Worm (Caenorhabditis elegans) whole organism, L4 larva: Measurements from ENCODE around the gene nprl-3.

Experiments used
- D1046.2 ChIP-seq: fragments of 200-800 bp; sonication (Bioruptor generic); IDR thresholded peaks from 2 replicates; pipeline ENCODE4 v1.3.6; 2022; ENCODE audit warnings: missing genetic modification characterization, missing compliant biosample characterization
- F26F4.8 ChIP-seq: fragments of 200-800 bp; sonication (Bioruptor generic); conservative IDR thresholded peaks from 2 replicates; pipeline ENCODE4 v1.3.6; 2022; ENCODE audit warnings: missing genetic modification characterization, missing compliant biosample characterization
- F37D6.2 ChIP-seq: sonication (generic microtip); optimal IDR thresholded peaks from 2 replicates; lab custom pipeline; 2016; ENCODE audit warnings: mild to moderate bottlenecking, missing genetic modification characterization, missing compliant biosample characterization
- T20F7.1 ChIP-seq: fragments of 200-800 bp; sonication (Bioruptor generic); optimal IDR thresholded peaks from 2 replicates; lab custom pipeline; 2018; ENCODE audit warnings: mild to moderate bottlenecking, missing genetic modification characterization, missing compliant biosample characterization
- T26A8.4 ChIP-seq: fragments of 200-800 bp; sonication (Bioruptor generic); IDR thresholded peaks from 2 replicates; pipeline ENCODE4 v1.3.6; 2022; ENCODE audit warnings: missing genetic modification characterization, missing compliant biosample characterization
- Y75B8A.6 ChIP-seq: fragments of 200-800 bp; sonication (Bioruptor generic); IDR thresholded peaks from 2 replicates; pipeline ENCODE4 v1.3.6; 2022; ENCODE audit warnings: missing genetic modification reagents, missing genetic modification characterization, missing compliant biosample characterization
- aha-1 ChIP-seq: fragments of 150-350 bp; peaks from one replicate; lab custom pipeline; 2014; ENCODE audit warnings: missing biosample characterization, missing genetic modification characterization
- ama-1 ChIP-seq: fragments of 150-350 bp; optimal IDR thresholded peaks from 2 replicates; lab custom pipeline; 2014; ENCODE audit warnings: inconsistent platforms, mixed read lengths
- ceh-28 ChIP-seq: fragments of 150-350 bp; optimal IDR thresholded peaks from 2 replicates; lab custom pipeline; 2014; ENCODE audit warnings: missing biosample characterization, missing genetic modification reagents, missing genetic modification characterization
- ceh-82 ChIP-seq: sonication (generic microtip); optimal IDR thresholded peaks from 2 replicates; lab custom pipeline; 2017; ENCODE audit warnings: missing biosample characterization, missing genetic modification characterization
- ces-1 ChIP-seq: fragments of 150-350 bp; sonication (generic microtip); optimal IDR thresholded peaks from 4 replicates; lab custom pipeline; 2014; ENCODE audit warnings: missing biosample characterization, missing genetic modification reagents, missing genetic modification characterization
- ctbp-1 ChIP-seq: fragments of 200-800 bp; sonication (Bioruptor generic); IDR thresholded peaks from 2 replicates; pipeline ENCODE4 v1.3.6; 2022; ENCODE audit warnings: missing genetic modification reagents, missing genetic modification characterization, missing compliant biosample characterization
- daf-16 ChIP-seq, 3 experiments: sonication (generic microtip); optimal IDR thresholded peaks; 2 replicates each; lab custom pipeline; 2016 to 2017; ENCODE audit warnings: missing genetic modification characterization in 3 of 3, missing genetic modification reagents in 3 of 3, mild to moderate bottlenecking in 2 of 3, missing compliant biosample characterization in 2 of 3, missing biosample characterization in 1 of 3, moderate library complexity in 1 of 3
- dmd-6 ChIP-seq: fragments of 200-800 bp; sonication (Bioruptor generic); IDR thresholded peaks from 2 replicates; pipeline ENCODE4 v1.3.6; 2022; ENCODE audit warnings: missing genetic modification reagents, missing genetic modification characterization, missing compliant biosample characterization
- dpl-1 ChIP-seq: fragments of 150-350 bp; optimal IDR thresholded peaks from 2 replicates; lab custom pipeline; 2014; ENCODE audit warnings: missing biosample characterization, missing genetic modification reagents, missing genetic modification characterization
- fos-1 ChIP-seq: fragments of 150-350 bp; optimal IDR thresholded peaks from 2 replicates; lab custom pipeline; 2014; ENCODE audit warnings: missing biosample characterization, missing genetic modification characterization
- gei-8 ChIP-seq: fragments of 200-800 bp; sonication (Bioruptor generic); optimal IDR thresholded peaks from 2 replicates; lab custom pipeline; 2018; ENCODE audit warnings: mild to moderate bottlenecking, missing genetic modification characterization, missing compliant biosample characterization
- hlh-11 ChIP-seq: fragments of 200-800 bp; sonication (Bioruptor generic); optimal IDR thresholded peaks from 2 replicates; lab custom pipeline; 2018; ENCODE audit warnings: mild to moderate bottlenecking, missing genetic modification characterization, missing compliant biosample characterization
- hlh-30 ChIP-seq: sonication (generic microtip); optimal IDR thresholded peaks from 2 replicates; lab custom pipeline; 2017; ENCODE audit warnings: antibody characterized with exemption, mild to moderate bottlenecking, missing genetic modification characterization, missing compliant biosample characterization; ENCODE audit not compliant: insufficient read depth
- lin-1 ChIP-seq: fragments of 200-800 bp; sonication (Bioruptor generic); IDR thresholded peaks from 2 replicates; pipeline ENCODE4 v1.3.6; 2022; ENCODE audit warnings: missing genetic modification reagents, missing genetic modification characterization, missing compliant biosample characterization
- lin-13 ChIP-seq: fragments of 150-350 bp; optimal IDR thresholded peaks from 2 replicates; lab custom pipeline; 2014; ENCODE audit warnings: missing biosample characterization, missing genetic modification reagents, missing genetic modification characterization
- lin-38 ChIP-seq: fragments of 200-800 bp; sonication (Bioruptor generic); IDR thresholded peaks from 2 replicates; pipeline ENCODE4 v1.3.6; 2022; ENCODE audit warnings: missing genetic modification reagents, missing genetic modification characterization, missing compliant biosample characterization
- lir-3 ChIP-seq: sonication (generic microtip); optimal IDR thresholded peaks from 2 replicates; lab custom pipeline; 2016; ENCODE audit warnings: mild to moderate bottlenecking, missing genetic modification characterization, missing compliant biosample characterization
- madf-5 ChIP-seq, 2 experiments: fragments of 200-800 bp; sonication (Bioruptor generic); IDR thresholded peaks; 2 replicates each; pipeline ENCODE4 v1.3.6; 2022; ENCODE audit warnings: missing compliant biosample characterization in 2 of 2, missing genetic modification characterization in 2 of 2
- mdl-1 ChIP-seq, 2 experiments: fragments of 150-350 bp in 1 of 2; sonication (generic microtip) in 1 of 2; optimal IDR thresholded peaks; 2 replicates each; lab custom pipeline; 2014 to 2017; ENCODE audit warnings: missing biosample characterization in 2 of 2, missing genetic modification characterization in 2 of 2
- mdt-29 ChIP-seq: fragments of 200-800 bp; sonication (Bioruptor generic); IDR thresholded peaks from 2 replicates; pipeline ENCODE4 v1.3.6; 2022; ENCODE audit warnings: missing genetic modification reagents, missing genetic modification characterization, missing compliant biosample characterization
- mep-1 ChIP-seq: fragments of 150-350 bp; sonication (generic microtip); optimal IDR thresholded peaks from 3 replicates; lab custom pipeline; 2014; ENCODE audit warnings: missing biosample characterization, missing genetic modification characterization
- mes-2 ChIP-seq: sonication (generic microtip); optimal IDR thresholded peaks from 2 replicates; lab custom pipeline; 2016; ENCODE audit warnings: missing genotype, mild to moderate bottlenecking, missing genetic modification characterization, missing compliant biosample characterization; ENCODE audit not compliant: poor library complexity, severe bottlenecking
- nhr-10 ChIP-seq: fragments of 150-350 bp; optimal IDR thresholded peaks from 2 replicates; lab custom pipeline; 2014; ENCODE audit warnings: missing biosample characterization, missing genetic modification characterization
- nhr-102 ChIP-seq: sonication (generic microtip); optimal IDR thresholded peaks from 2 replicates; lab custom pipeline; 2016; ENCODE audit warnings: mild to moderate bottlenecking, missing genetic modification characterization, moderate library complexity, missing compliant biosample characterization
- nhr-111 ChIP-seq: fragments of 200-800 bp; sonication (Bioruptor generic); optimal IDR thresholded peaks from 2 replicates; lab custom pipeline; 2018; ENCODE audit warnings: mild to moderate bottlenecking, missing genetic modification characterization, missing compliant biosample characterization
- nhr-25 ChIP-seq: sonication (generic microtip); optimal IDR thresholded peaks from 2 replicates; lab custom pipeline; 2017; ENCODE audit warnings: missing genetic modification characterization, mild to moderate bottlenecking, missing compliant biosample characterization, antibody characterized with exemption, moderate library complexity, borderline replicate concordance; ENCODE audit not compliant: insufficient read depth
- nhr-28 ChIP-seq: fragments of 150-350 bp; optimal IDR thresholded peaks from 2 replicates; lab custom pipeline; 2014; ENCODE audit warnings: missing biosample characterization, missing genetic modification characterization
- nhr-6 ChIP-seq: fragments of 150-350 bp; optimal IDR thresholded peaks from 2 replicates; lab custom pipeline; 2014; ENCODE audit warnings: missing biosample characterization, missing genetic modification characterization
- pha-4 ChIP-seq, 2 experiments: fragments of 150-350 bp in 1 of 2; fragments of 200-800 bp in 1 of 2; sonication (Bioruptor generic) in 1 of 2; IDR thresholded peaks in 1 of 2; optimal IDR thresholded peaks in 1 of 2; 2 replicates each; pipeline versions ENCODE4 v1.3.6 to Lab custom; 2014 to 2022; ENCODE audit warnings: missing genetic modification characterization in 2 of 2, missing genetic modification reagents in 2 of 2, missing biosample characterization in 1 of 2, missing compliant biosample characterization in 1 of 2
- rbr-2 ChIP-seq: sonication (generic microtip); optimal IDR thresholded peaks from 2 replicates; lab custom pipeline; 2016; ENCODE audit warnings: missing genotype, missing genetic modification characterization, missing compliant biosample characterization
- sdz-12 ChIP-seq: fragments of 200-800 bp; sonication (Bioruptor generic); optimal IDR thresholded peaks from 2 replicates; lab custom pipeline; 2018; ENCODE audit warnings: mild to moderate bottlenecking, missing genetic modification characterization, missing compliant biosample characterization
- set-16 ChIP-seq: fragments of 200-800 bp; sonication (Bioruptor generic); IDR thresholded peaks from 2 replicates; pipeline ENCODE4 v1.3.6; 2022; ENCODE audit warnings: missing genetic modification reagents, missing genetic modification characterization, missing compliant biosample characterization
- skn-1 ChIP-seq: fragments of 150-350 bp; optimal IDR thresholded peaks from 2 replicates; lab custom pipeline; 2014; ENCODE audit warnings: missing biosample characterization, missing genetic modification characterization
- snpc-1.2 ChIP-seq: fragments of 200-800 bp; sonication (Bioruptor generic); IDR thresholded peaks from 2 replicates; pipeline ENCODE4 v1.3.6; 2022; ENCODE audit warnings: missing genetic modification reagents, missing genetic modification characterization, missing compliant biosample characterization
- snpc-4 ChIP-seq: fragments of 150-350 bp; optimal IDR thresholded peaks from 2 replicates; lab custom pipeline; 2014; ENCODE audit warnings: missing biosample characterization, missing genetic modification characterization
- spr-3 ChIP-seq: fragments of 200-800 bp; sonication (Bioruptor generic); optimal IDR thresholded peaks from 2 replicates; lab custom pipeline; 2018; ENCODE audit warnings: mild to moderate bottlenecking, missing genetic modification characterization, missing compliant biosample characterization
- unc-62 ChIP-seq, 3 experiments: fragments of 150-350 bp in 1 of 3; sonication (generic microtip); optimal IDR thresholded peaks in 2 of 3; peaks in 1 of 3; 1 replicate in 1 of 3; 2 replicates in 2 of 3; lab custom pipeline; 2014 to 2017; ENCODE audit warnings: missing biosample characterization in 3 of 3, missing genetic modification characterization in 3 of 3, missing genetic modification reagents in 3 of 3, missing genotype in 1 of 3
- zfp-3 ChIP-seq: fragments of 200-800 bp; sonication (Bioruptor generic); conservative IDR thresholded peaks from 2 replicates; pipeline ENCODE4 v1.3.6; 2022; ENCODE audit warnings: missing genetic modification reagents, missing genetic modification characterization, missing compliant biosample characterization
- ztf-11 ChIP-seq: fragments of 150-350 bp; optimal IDR thresholded peaks from 2 replicates; lab custom pipeline; 2014; ENCODE audit warnings: missing biosample characterization, missing genetic modification characterization

nprl-3 gene

ce11 chrIV:8289105-8289504, 8.2 kb upstream of the nprl-3 start (continued):
- no peak for TF ChIP-seq ces-1 (GFP tag; lab: Kevin White, UChicago)
- TF ChIP-seq gei-8 (GFP tag; lab: Kevin White, UChicago): no peak
- no peak for TF ChIP-seq mdt-29 (GFP tag; lab: Robert Waterston, UW)
- TF ChIP-seq dpl-1 (GFP tag; lab: Kevin White, UChicago): no peak
- peak; percentile 94 for TF ChIP-seq set-16
- no peak for TF ChIP-seq dmd-6 (GFP tag; lab: Robert Waterston, UW)
- TF ChIP-seq snpc-4 (tag; lab: Kevin White, UChicago): no peak
- no peak for TF ChIP-seq madf-5 (GFP tag; IDR thresholded peaks at IDR 0.05; lab: Robert Waterston, UW)

DNA sequence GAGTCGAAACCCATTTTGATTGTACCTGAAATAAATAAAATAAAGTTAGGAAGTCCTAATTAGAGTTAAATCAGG, 8.0 kb upstream of the nprl-3 start, which contains the start of gene nucl-1:
TSS of gene nucl-1 (minus strand) at position 26 of the 75 bp plus-strand sequence.
- TF ChIP-seq unc-62 (GFP tag; optimal IDR thresholded peaks at IDR 0.05 in 1 of 2; lab: Kevin White, UChicago) (no peak), unc-62 (tag; optimal IDR thresholded peaks at IDR 0.05; lab: Kevin White, UChicago) (no peak), F26F4.8 (GFP tag; lab: Robert Waterston, UW) (no peak), snpc-4 (tag; lab: Kevin White, UChicago) (no peak), zfp-3 (GFP tag; lab: Robert Waterston, UW) (no peak), rbr-2 (tag; lab: Kevin White, UChicago) (no peak), nhr-111 (GFP tag; lab: Kevin White, UChicago) (no peak), ctbp-1 (GFP tag; lab: Robert Waterston, UW) (no peak), lin-1 (GFP tag; lab: Robert Waterston, UW) (no peak), D1046.2 (GFP tag; lab: Robert Waterston, UW) (no peak), F37D6.2 (tag; lab: Kevin White, UChicago) (no peak), hlh-30 (tag; lab: Kevin White, UChicago) (no peak), spr-3 (no peak), T26A8.4 (no peak), mes-2 (no peak), skn-1 (tag; lab: Kevin White, UChicago) (no peak), ztf-11 (tag; lab: Kevin White, UChicago) (no peak), nhr-102 (tag; lab: Kevin White, UChicago) (no peak), aha-1 (tag; lab: Kevin White, UChicago) (no peak)

DNA sequence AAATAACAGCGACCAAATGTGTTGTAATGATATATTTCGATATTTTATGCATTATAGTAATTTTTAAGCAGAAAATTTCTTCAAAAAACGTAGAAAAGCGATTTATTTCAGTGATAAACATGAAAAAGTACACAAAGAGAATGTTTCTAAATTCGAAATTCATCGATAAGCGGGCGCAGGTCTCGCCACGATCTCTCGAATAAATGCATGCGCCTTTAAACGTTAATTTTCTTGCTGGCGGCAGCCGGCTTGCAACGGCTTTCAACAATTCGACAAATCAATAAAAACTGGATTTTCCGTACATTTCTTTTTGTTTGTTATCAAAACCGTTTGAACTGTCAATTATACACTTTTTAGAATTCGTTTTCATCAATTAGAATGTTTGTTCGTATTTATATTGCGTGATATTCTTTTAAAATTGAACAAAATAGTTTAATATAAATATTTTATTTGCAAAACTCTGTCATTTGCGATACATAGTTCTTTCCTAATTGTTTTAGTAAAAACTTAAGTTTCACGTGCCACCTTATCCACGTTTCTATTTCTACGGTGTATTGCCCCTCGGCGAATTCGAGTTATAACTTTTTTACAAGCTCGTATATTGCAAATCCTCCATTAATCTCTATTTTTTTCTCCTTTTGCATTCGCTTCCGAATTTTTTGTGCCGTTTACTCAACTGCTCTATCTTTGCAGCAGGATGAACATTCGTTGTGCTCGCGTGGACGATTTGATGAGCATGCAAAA, 7.5 kb upstream of the nprl-3 start, which contains the start of gene daf-31:
TSS of gene daf-31 (plus strand) at position 694 of the 744 bp plus-strand sequence.
- TF ChIP-seq nhr-25 (tag; lab: Kevin White, UChicago): no peak
- peak; percentile 3 for TF ChIP-seq nhr-28 (tag; lab: Kevin White, UChicago)
- peak in 1 of 2 experiments; percentile 17 for TF ChIP-seq mdl-1 (tag; optimal IDR thresholded peaks at IDR 0.05; lab: Kevin White, UChicago)
- TF ChIP-seq fos-1 (tag; lab: Kevin White, UChicago): no peak
- no peak for TF ChIP-seq F37D6.2 (tag; lab: Kevin White, UChicago)
- no peak for TF ChIP-seq pha-4 (GFP tag; IDR thresholded peaks at IDR 0.05; lab: Robert Waterston, UW)
- TF ChIP-seq pha-4 (tag; optimal IDR thresholded peaks at IDR 0.05; lab: Kevin White, UChicago): peak; percentile 39
- TF ChIP-seq rbr-2 (tag; lab: Kevin White, UChicago): peak; percentile 36
- TF ChIP-seq T20F7.1 (GFP tag; lab: Kevin White, UChicago): peak; percentile 26
- no peak for TF ChIP-seq sdz-12 (GFP tag; lab: Kevin White, UChicago)
- TF ChIP-seq dpl-1 (GFP tag; lab: Kevin White, UChicago): peak; percentile 57
- peak; percentile 56 for TF ChIP-seq nhr-6
- no peak for TF ChIP-seq lir-3 (tag; lab: Kevin White, UChicago)
- no peak for TF ChIP-seq snpc-1.2 (GFP tag; lab: Robert Waterston, UW)
- TF ChIP-seq ceh-82 (tag; lab: Kevin White, UChicago): no peak
- peak; percentile 50 for TF ChIP-seq lin-38 (GFP tag; lab: Robert Waterston, UW)
- peak; percentile 77 for TF ChIP-seq mes-2
- no peak for TF ChIP-seq nhr-10 (tag; lab: Kevin White, UChicago)
- peak; percentile 4 for TF ChIP-seq ceh-28 (tag; lab: Kevin White, UChicago)
- peak; percentile 23 for TF ChIP-seq hlh-30 (tag; lab: Kevin White, UChicago)
- TF ChIP-seq hlh-11 (tag; lab: Kevin White, UChicago): peak; percentile 0
- no peak for TF ChIP-seq Y75B8A.6
- peak; percentile 24 for TF ChIP-seq lin-13 (GFP tag; lab: Kevin White, UChicago)
- TF ChIP-seq daf-16 (GFP tag; optimal IDR thresholded peaks at IDR 0.05; lab: Kevin White, UChicago): no peak
- peak; percentile 50 for TF ChIP-seq daf-16 (tag; optimal IDR thresholded peaks at IDR 0.05; lab: Kevin White, UChicago)
- no peak for TF ChIP-seq mdt-29 (GFP tag; lab: Robert Waterston, UW)
- peak; percentile 60 for TF ChIP-seq mep-1
- peak; percentile 7 for TF ChIP-seq ama-1
